Worm (Caenorhabditis elegans) whole organism, late embryonic: ENCODE measurements around the gene fbxc-36.

ENCODE experiments used
- K02D7.2 ChIP-seq: sonication (generic microtip); optimal IDR thresholded peaks from 2 replicates; lab custom pipeline; 2017; ENCODE audit warnings: mild to moderate bottlenecking, missing genetic modification characterization, missing compliant biosample characterization
- ceh-30 ChIP-seq: fragments of 150-350 bp; optimal IDR thresholded peaks from 2 replicates; lab custom pipeline; 2014; ENCODE audit warnings: missing biosample characterization, missing genetic modification characterization
- ceh-6 ChIP-seq: fragments of 200-800 bp; sonication (Bioruptor generic); optimal IDR thresholded peaks from 2 replicates; lab custom pipeline; 2018; ENCODE audit warnings: mild to moderate bottlenecking, missing genetic modification characterization, missing compliant biosample characterization
- lin-11 ChIP-seq: fragments of 200-800 bp; sonication (Bioruptor generic); optimal IDR thresholded peaks from 2 replicates; lab custom pipeline; 2018; ENCODE audit warnings: mild to moderate bottlenecking, missing genetic modification characterization, missing compliant biosample characterization
- nhr-232 ChIP-seq: sonication (generic microtip); optimal IDR thresholded peaks from 2 replicates; lab custom pipeline; 2016; ENCODE audit warnings: missing genetic modification characterization, missing compliant biosample characterization
- pag-3 ChIP-seq: sonication (generic microtip); optimal IDR thresholded peaks from 2 replicates; lab custom pipeline; 2016; ENCODE audit warnings: missing compliant biosample characterization, missing genetic modification characterization, borderline replicate concordance
- pat-9 ChIP-seq: fragments of 200-800 bp; sonication (Bioruptor generic); optimal IDR thresholded peaks from 2 replicates; lab custom pipeline; 2018; ENCODE audit warnings: mild to moderate bottlenecking, missing genetic modification characterization, moderate library complexity, missing compliant biosample characterization
- tbx-2 ChIP-seq: sonication (generic microtip); optimal IDR thresholded peaks from 2 replicates; lab custom pipeline; 2016; ENCODE audit warnings: missing genetic modification characterization, missing compliant biosample characterization
- tbx-7 ChIP-seq: sonication (generic microtip); optimal IDR thresholded peaks from 2 replicates; lab custom pipeline; 2016; ENCODE audit warnings: missing genotype, missing genetic modification characterization, missing compliant biosample characterization
- unc-42 ChIP-seq: sonication (generic microtip); optimal IDR thresholded peaks from 2 replicates; lab custom pipeline; 2016; ENCODE audit warnings: missing genotype, missing genetic modification characterization, missing compliant biosample characterization

- TF ChIP-seq tbx-7 (no peak), pag-3 (tag; lab: Kevin White, UChicago) (no peak), ceh-30 (no peak), ceh-6 (no peak), K02D7.2 (tag; lab: Kevin White, UChicago) (no peak), lin-11 (no peak), pat-9 (no peak), tbx-2 (tag; lab: Kevin White, UChicago) (no peak), unc-42 (tag; lab: Kevin White, UChicago) (no peak), nhr-232 (no peak)
Measured at ce11 chrII:973999-974398, 33.2 kb downstream of the fbxc-36 start, which contains the start of gene fbxc-14.
